Worm (Caenorhabditis elegans) whole organism, early embryonic: ENCODE data around the gene alr-1.
A peak's percentile ranks its signal among the peaks of the same experiment; 100 is the strongest.

ENCODE experiments used
- B0310.2 ChIP-seq: sonication (generic microtip); optimal IDR thresholded peaks from 2 replicates; lab custom pipeline; 2016; ENCODE audit warnings: mild to moderate bottlenecking, missing genetic modification characterization, missing compliant biosample characterization
- F13C5.2 ChIP-seq: sonication (generic microtip); optimal IDR thresholded peaks from 2 replicates; lab custom pipeline; 2017; ENCODE audit warnings: mild to moderate bottlenecking, missing genetic modification characterization, inconsistent platforms, missing compliant biosample characterization
- aly-1 ChIP-seq: sonication (generic microtip); optimal IDR thresholded peaks from 2 replicates; lab custom pipeline; 2016; ENCODE audit warnings: missing genetic modification characterization, missing compliant biosample characterization
- ama-1 ChIP-seq: fragments of 150-350 bp; optimal IDR thresholded peaks from 2 replicates; lab custom pipeline; 2014
- ceh-36 ChIP-seq: sonication (generic microtip); optimal IDR thresholded peaks from 2 replicates; lab custom pipeline; 2016; ENCODE audit warnings: missing genetic modification characterization, inconsistent platforms, missing compliant biosample characterization
- ets-7 ChIP-seq: sonication (generic microtip); optimal IDR thresholded peaks from 2 replicates; lab custom pipeline; 2016; ENCODE audit warnings: missing genotype, missing genetic modification characterization, missing compliant biosample characterization
- flt-1 ChIP-seq: fragments of 200-800 bp; sonication (Bioruptor generic); IDR thresholded peaks from 2 replicates; pipeline ENCODE4 v1.3.6; 2022; ENCODE audit warnings: missing genetic modification characterization, missing compliant biosample characterization
- hmbx-1 ChIP-seq: sonication (generic microtip); optimal IDR thresholded peaks from 2 replicates; lab custom pipeline; 2016; ENCODE audit warnings: mild to moderate bottlenecking, missing genetic modification characterization, missing compliant biosample characterization
- hmg-4 ChIP-seq: fragments of 200-800 bp; sonication (Bioruptor generic); optimal IDR thresholded peaks from 2 replicates; lab custom pipeline; 2018; ENCODE audit warnings: mild to moderate bottlenecking, missing genetic modification characterization, missing compliant biosample characterization
- hnd-1 ChIP-seq: sonication (generic microtip); optimal IDR thresholded peaks from 2 replicates; lab custom pipeline; 2016; ENCODE audit warnings: missing genetic modification characterization, missing compliant biosample characterization
- pes-1 ChIP-seq: fragments of 200-800 bp; sonication (Bioruptor generic); IDR thresholded peaks from 2 replicates; pipeline ENCODE4 v1.3.6; 2022; ENCODE audit warnings: missing genetic modification reagents, missing genetic modification characterization, missing compliant biosample characterization
- scrt-1 ChIP-seq: fragments of 200-800 bp; sonication (Bioruptor generic); IDR thresholded peaks from 2 replicates; pipeline ENCODE4 v1.3.6; 2022; ENCODE audit warnings: missing genetic modification characterization, missing compliant biosample characterization
- sea-1 ChIP-seq: fragments of 200-800 bp; sonication (Bioruptor generic); conservative IDR thresholded peaks from 2 replicates; pipeline ENCODE4 v1.3.6; 2022; ENCODE audit warnings: missing genetic modification characterization, missing compliant biosample characterization
- tbx-37 ChIP-seq: fragments of 200-800 bp; sonication (Bioruptor generic); conservative IDR thresholded peaks from 2 replicates; pipeline ENCODE4 v1.3.6; 2022; ENCODE audit warnings: missing genetic modification reagents, missing genetic modification characterization, missing compliant biosample characterization
- tra-4 ChIP-seq: sonication (generic microtip); optimal IDR thresholded peaks from 2 replicates; lab custom pipeline; 2017; ENCODE audit warnings: missing genetic modification characterization, missing compliant biosample characterization

The alr-1 gene

DNA sequence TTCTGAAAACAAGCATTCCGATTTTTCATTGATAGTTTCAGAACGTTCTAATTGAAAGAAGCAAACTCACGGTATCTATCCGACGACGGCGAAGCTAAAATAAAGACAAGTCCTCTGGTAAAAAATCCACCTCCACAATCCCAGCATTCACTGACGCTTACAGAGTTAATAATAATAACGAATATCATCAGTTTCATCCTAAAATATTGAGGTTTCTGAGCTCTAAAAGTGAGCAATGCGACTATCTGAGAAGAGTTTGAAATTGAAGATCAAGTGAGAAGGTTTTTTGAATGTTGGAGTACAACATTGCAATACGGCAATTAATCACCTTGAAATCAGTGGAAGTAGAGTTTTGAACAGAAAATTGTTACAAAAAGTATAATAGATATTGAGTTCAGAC is 48.9 kb downstream of the alr-1 start, which contains the start of gene W04G3.12:
Gene W04G3.12 (minus strand): TSS at position 311 of the 400 bp plus-strand sequence.
- TF ChIP-seq scrt-1 (GFP tag; lab: Robert Waterston, UW): no peak
- no peak for TF ChIP-seq tra-4 (tag; lab: Kevin White, UChicago)
- TF ChIP-seq sea-1 (GFP tag; lab: Robert Waterston, UW): no peak
- no peak for TF ChIP-seq ets-7 (tag; lab: Kevin White, UChicago)
- no peak for TF ChIP-seq F13C5.2 (tag; lab: Kevin White, UChicago)
- no peak for TF ChIP-seq aly-1 (tag; lab: Kevin White, UChicago)
- no peak for TF ChIP-seq pes-1 (GFP tag; lab: Robert Waterston, UW)
- no peak for TF ChIP-seq ama-1 (lab: Kevin White, UChicago)
- no peak for TF ChIP-seq hmbx-1 (tag; lab: Kevin White, UChicago)
- TF ChIP-seq B0310.2 (tag; lab: Kevin White, UChicago): no peak
- no peak for TF ChIP-seq flt-1

DNA sequence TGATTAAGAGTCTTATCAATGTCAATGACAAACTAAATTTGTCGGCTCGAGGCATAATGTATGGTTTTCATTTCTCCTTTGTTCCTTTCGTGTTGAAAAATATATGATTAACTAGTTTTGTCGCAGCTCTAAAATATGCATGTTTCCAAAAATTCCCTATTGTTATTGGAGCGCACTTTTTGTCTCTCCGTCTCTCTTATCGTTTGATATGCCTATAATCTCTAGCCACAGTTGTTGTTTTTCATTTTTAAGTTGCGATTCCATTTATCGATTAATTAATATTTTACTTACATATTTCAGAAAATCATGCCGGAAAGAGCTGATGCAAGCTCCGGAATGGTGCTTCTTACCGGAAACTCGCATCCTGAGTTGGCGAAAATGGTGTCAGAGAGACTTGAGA is 52.1 kb downstream of the alr-1 start, which contains the start of gene W04G3.5:
Gene W04G3.5 (plus strand): TSS at position 301 of the 400 bp plus-strand sequence.
- TF ChIP-seq hnd-1 (tag; lab: Kevin White, UChicago) (no peak), ama-1 (lab: Kevin White, UChicago) (no peak), flt-1 (no peak), F13C5.2 (tag; lab: Kevin White, UChicago) (no peak), tbx-37 (GFP tag; lab: Robert Waterston, UW) (no peak), aly-1 (tag; lab: Kevin White, UChicago) (no peak), hmg-4 (GFP tag; lab: Kevin White, UChicago) (no peak)

DNA sequence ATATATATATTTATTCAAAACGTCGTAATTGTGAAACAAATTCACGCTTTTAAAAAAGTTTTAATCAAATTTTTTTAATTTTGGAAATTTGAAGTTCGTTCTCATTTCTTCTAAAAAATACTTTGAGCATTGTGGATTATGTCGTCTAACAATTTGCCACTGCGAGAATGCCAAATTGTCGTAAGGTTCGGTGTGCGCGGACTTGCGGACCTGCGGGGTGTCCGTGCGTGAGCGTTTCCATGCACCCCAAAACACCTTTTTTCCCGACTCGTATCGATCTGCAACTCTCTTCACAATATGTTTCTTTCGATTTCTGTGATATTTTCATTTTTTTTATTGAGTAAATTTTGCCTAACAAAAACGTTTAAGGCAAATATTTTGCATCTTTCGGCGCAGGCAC is 52.7 kb downstream of the alr-1 start:
- peak; percentile 29 for TF ChIP-seq hmg-4 (GFP tag; lab: Kevin White, UChicago)
- no peak for TF ChIP-seq ceh-36 (tag; lab: Kevin White, UChicago)
